Fruit fly (Drosophila melanogaster): Measurements from ENCODE around the gene CG17751.

The CG17751 gene

dm6 chr3R:19584818-19585217, 22.2 kb upstream of the CG17751 start (continued):
- TF ChIP-seq sna (GFP tag; IDR thresholded peaks at IDR 0.05; ENCODE audit: partially characterized antibody) (no peak), CG6254 (GFP tag; optimal IDR thresholded peaks at IDR 0.05) (peak; percentile 90), CG10543 (GFP tag; optimal IDR thresholded peaks at IDR 0.05) (peak; percentile 83), CG10321 (GFP tag; IDR thresholded peaks at IDR 0.05) (peak; percentile 51; the same call in 1 of the 2 replicates), sc (optimal IDR thresholded peaks at IDR 0.05) (no peak), sc (GFP tag; optimal IDR thresholded peaks at IDR 0.05) (peak; percentile 92), kay (GFP tag; optimal IDR thresholded peaks at IDR 0.05) (peak; percentile 32), CG1602 (GFP tag; optimal IDR thresholded peaks at IDR 0.05) (peak; percentile 81), Dek (tag; optimal IDR thresholded peaks at IDR 0.05) (no peak), CG3065 (GFP tag; optimal IDR thresholded peaks at IDR 0.05) (peak; percentile 81), CG8388 (GFP tag; optimal IDR thresholded peaks at IDR 0.05) (peak; percentile 69), dpn (GFP tag; optimal IDR thresholded peaks at IDR 0.05) (peak; percentile 66 to 67), fu2 (GFP tag; optimal IDR thresholded peaks at IDR 0.05) (peak; percentile 24), CG31224 (GFP tag; IDR thresholded peaks at IDR 0.05) (no peak), CG12104 (GFP tag; optimal IDR thresholded peaks at IDR 0.05) (peak; percentile 91), inv (GFP tag; IDR thresholded peaks at IDR 0.05; ENCODE audit: partially characterized antibody) (no peak), CG6683 (GFP tag; optimal IDR thresholded peaks at IDR 0.05) (peak; percentile 78), Eip74EF (GFP tag; optimal IDR thresholded peaks at IDR 0.05) (peak in 1 of 2 experiments; percentile 56), ase (GFP tag; IDR thresholded peaks at IDR 0.05) (0 out of 3 replicates have a peak, but pooled peaks have one; percentile 14), Hr51 (GFP tag; optimal IDR thresholded peaks at IDR 0.05) (peak in 1 of 2 experiments; percentile 83), CG6765 (GFP tag; optimal IDR thresholded peaks at IDR 0.05) (peak; percentile 77), CG8089 (GFP tag; optimal IDR thresholded peaks at IDR 0.05) (peak; percentile 88), CG14441 (GFP tag; IDR thresholded peaks at IDR 0.05) (peak; percentile 31; the same call in 1 of the 2 replicates), NfI (GFP tag; optimal IDR thresholded peaks at IDR 0.05) (peak; percentile 71), CG1647 (GFP tag; optimal IDR thresholded peaks at IDR 0.05) (peak; percentile 72), Asciz (GFP tag; optimal IDR thresholded peaks at IDR 0.05) (peak; percentile 97), exex (tag; optimal IDR thresholded peaks at IDR 0.05) (no peak), so (GFP tag; IDR thresholded peaks at IDR 0.05) (peak; percentile 80; the same call in 1 of the 3 replicates), CoRest (tag; optimal IDR thresholded peaks at IDR 0.05) (peak; percentile 81), CG33557 (GFP tag; optimal IDR thresholded peaks at IDR 0.05) (peak; percentile 95), Sry-β (GFP tag; optimal IDR thresholded peaks at IDR 0.05) (peak; percentile 75), CG17361 (GFP tag; IDR thresholded peaks at IDR 0.05) (no peak; the same call in 2 of the 3 replicates), CG10431 (GFP tag; optimal IDR thresholded peaks at IDR 0.05) (peak; percentile 92), CG11247 (GFP tag; IDR thresholded peaks at IDR 0.05) (peak; percentile 29; the same call in 1 of the 2 replicates), CG9437 (GFP tag; optimal IDR thresholded peaks at IDR 0.05) (peak; percentile 45), CG32772 (GFP tag; IDR thresholded peaks at IDR 0.05) (no peak), pfk (GFP tag; optimal IDR thresholded peaks at IDR 0.05) (peak; percentile 66), Pdp1 (GFP tag; optimal IDR thresholded peaks at IDR 0.05) (peak; percentile 51 to 83), CG13123 (GFP tag; optimal IDR thresholded peaks at IDR 0.05) (peak; percentile 79), cg (GFP tag; optimal IDR thresholded peaks at IDR 0.05) (no peak), Scr (GFP tag; IDR thresholded peaks at IDR 0.05; ENCODE audit: partially characterized antibody) (no peak), lov (optimal IDR thresholded peaks at IDR 0.05) (no peak), lov (GFP tag; IDR thresholded peaks at IDR 0.05) (peak; percentile 77; the same call in 2 of the 3 replicates), dmrt11E (tag; optimal IDR thresholded peaks at IDR 0.05) (peak; percentile 90), run (tag; optimal IDR thresholded peaks at IDR 0.05) (peak; percentile 73), CG7786 (GFP tag; optimal IDR thresholded peaks at IDR 0.05) (peak; percentile 49), BEAF-32 (GFP tag; optimal IDR thresholded peaks at IDR 0.05) (no peak), CG6791 (GFP tag; IDR thresholded peaks at IDR 0.05; ENCODE audit: partially characterized antibody) (no peak), dimm (GFP tag; IDR thresholded peaks at IDR 0.05) (peak; percentile 9; the same call in 1 of the 2 replicates)
